Fruit fly (Drosophila melanogaster) whole organism, embryonic: ENCODE data around the gene Fit2.

Experiments used
- Bdp1 ChIP-seq: fragments of 200-800 bp; sonication (Bioruptor generic); optimal IDR thresholded peaks from 3 replicates; lab custom pipeline; 2016; ENCODE audit warnings: missing biosample characterization, missing genetic modification characterization
- BtbVII ChIP-seq: fragments of 200-800 bp; sonication (Bioruptor generic); optimal IDR thresholded peaks from 3 replicates; lab custom pipeline; 2017; ENCODE audit warnings: missing biosample characterization, mild to moderate bottlenecking, missing genetic modification characterization
- CG10274 ChIP-seq: fragments of 200-800 bp; sonication (Bioruptor generic); optimal IDR thresholded peaks from 3 replicates; lab custom pipeline; 2017; ENCODE audit warnings: missing biosample characterization, mild to moderate bottlenecking, missing genetic modification characterization
- CG11504 ChIP-seq: fragments of 200-800 bp; sonication (Bioruptor generic); optimal IDR thresholded peaks from 3 replicates; lab custom pipeline; 2019; ENCODE audit warnings: missing biosample characterization, mild to moderate bottlenecking, missing genetic modification characterization, moderate library complexity
- CG12104 ChIP-seq: fragments of 200-800 bp; sonication (Bioruptor generic); optimal IDR thresholded peaks from 3 replicates; lab custom pipeline; 2016; ENCODE audit warnings: missing biosample characterization, missing genetic modification characterization
- CG12659 ChIP-seq: fragments of 200-800 bp; sonication (Bioruptor generic); optimal IDR thresholded peaks from 3 replicates; lab custom pipeline; 2017; ENCODE audit warnings: mild to moderate bottlenecking, missing biosample characterization, missing genetic modification reagents, missing genetic modification characterization
- CG15514 ChIP-seq: fragments of 200-800 bp; sonication (Bioruptor generic); optimal IDR thresholded peaks from 3 replicates; lab custom pipeline; 2017; ENCODE audit warnings: missing biosample characterization, missing genetic modification characterization, mild to moderate bottlenecking, moderate library complexity, missing genetic modification reagents
- CG15696 ChIP-seq: fragments of 200-800 bp; sonication (Bioruptor generic); optimal IDR thresholded peaks from 2 replicates; lab custom pipeline; 2019; ENCODE audit warnings: missing biosample characterization, mild to moderate bottlenecking, missing genetic modification characterization, moderate library complexity
- CG1602 ChIP-seq: fragments of 200-800 bp; sonication (Bioruptor generic); optimal IDR thresholded peaks from 3 replicates; lab custom pipeline; 2016; ENCODE audit warnings: missing biosample characterization, missing genetic modification characterization
- CG16813 ChIP-seq: fragments of 200-800 bp; sonication (Bioruptor generic); IDR thresholded peaks from 3 replicates; pipeline ENCODE4 v1.3.6; 2022; ENCODE audit warnings: missing biosample characterization, missing genetic modification characterization; ENCODE audit not compliant: partially characterized antibody
- CG17612 ChIP-seq: fragments of 200-800 bp; sonication (Bioruptor generic); IDR thresholded peaks from 2 replicates; pipeline ENCODE4 v1.3.6; 2022; ENCODE audit warnings: missing biosample characterization, missing genetic modification characterization
- CG18764 ChIP-seq: fragments of 200-800 bp; sonication (Bioruptor generic); optimal IDR thresholded peaks from 3 replicates; lab custom pipeline; 2016; ENCODE audit warnings: missing biosample characterization, missing genetic modification characterization
- CG30020 ChIP-seq: fragments of 200-800 bp; optimal IDR thresholded peaks from 2 replicates; lab custom pipeline; 2019; ENCODE audit warnings: missing biosample characterization, mild to moderate bottlenecking, missing genetic modification characterization, moderate library complexity
- CG3065 ChIP-seq: fragments of 200-800 bp; sonication (Bioruptor generic); optimal IDR thresholded peaks from 2 replicates; lab custom pipeline; 2016; ENCODE audit warnings: missing biosample characterization, missing genetic modification characterization
- CG32772 ChIP-seq: fragments of 200-800 bp; sonication (Bioruptor generic); IDR thresholded peaks from 2 replicates; pipeline ENCODE4 v1.3.6; 2022; ENCODE audit warnings: missing biosample characterization, missing genetic modification characterization
- CG4282 ChIP-seq: fragments of 200-800 bp; sonication (Bioruptor generic); optimal IDR thresholded peaks from 2 replicates; lab custom pipeline; 2016; ENCODE audit warnings: missing biosample characterization, missing genetic modification characterization
- CG4404 ChIP-seq: fragments of 200-800 bp; sonication (Bioruptor generic); IDR thresholded peaks from 2 replicates; pipeline ENCODE4 v1.3.6; 2022; ENCODE audit warnings: missing biosample characterization, missing genetic modification characterization
- CG4730 ChIP-seq: fragments of 200-800 bp; sonication (Bioruptor generic); IDR thresholded peaks from 2 replicates; pipeline ENCODE4 v1.3.6; 2022; ENCODE audit warnings: missing biosample characterization, missing genetic modification characterization
- CG6654 ChIP-seq: fragments of 200-800 bp; sonication (Bioruptor generic); optimal IDR thresholded peaks from 2 replicates; lab custom pipeline; 2017; ENCODE audit warnings: missing biosample characterization, mild to moderate bottlenecking, missing genetic modification characterization
- Dbx ChIP-seq: fragments of 200-800 bp; sonication (Bioruptor generic); IDR thresholded peaks from 3 replicates; pipeline ENCODE4 v1.3.6; 2022; ENCODE audit warnings: missing biosample characterization, missing genetic modification characterization
- Ets97D ChIP-seq: fragments of 200-800 bp; sonication (Bioruptor generic); optimal IDR thresholded peaks from 3 replicates; lab custom pipeline; 2016; ENCODE audit warnings: missing biosample characterization, missing genetic modification characterization
- HHEX ChIP-seq: fragments of 200-800 bp; sonication (Bioruptor generic); optimal IDR thresholded peaks from 3 replicates; lab custom pipeline; 2017; ENCODE audit warnings: missing biosample characterization, mild to moderate bottlenecking, missing genetic modification characterization, missing genetic modification reagents
- Hmr ChIP-seq: fragments of 200-800 bp; sonication (Bioruptor generic); optimal IDR thresholded peaks from 3 replicates; lab custom pipeline; 2017; ENCODE audit warnings: mild to moderate bottlenecking, missing biosample characterization, missing genetic modification reagents, missing genetic modification characterization
- MBD-R2 ChIP-seq: fragments of 200-800 bp; sonication (Bioruptor generic); IDR thresholded peaks from 2 replicates; pipeline ENCODE4 v1.3.6; 2022; ENCODE audit warnings: missing biosample characterization, missing genetic modification characterization
- Mad ChIP-seq: fragments of 200-800 bp; sonication (Bioruptor generic); optimal IDR thresholded peaks from 2 replicates; lab custom pipeline; 2016; ENCODE audit warnings: missing biosample characterization, missing genetic modification characterization
- Pdp1 ChIP-seq, 2 experiments: fragments of 200-800 bp; sonication (Bioruptor generic); optimal IDR thresholded peaks; 3 replicates each; lab custom pipeline; 2016; ENCODE audit warnings: missing biosample characterization in 2 of 2, missing genetic modification characterization in 2 of 2, mild to moderate bottlenecking in 1 of 2, moderate library complexity in 1 of 2
- Poxn ChIP-seq: fragments of 200-800 bp; sonication (Bioruptor generic); IDR thresholded peaks from 2 replicates; pipeline ENCODE4 v1.3.6; 2022; ENCODE audit warnings: missing biosample characterization, missing genetic modification characterization
- Sry-δ ChIP-seq: fragments of 200-800 bp; sonication (Bioruptor generic); optimal IDR thresholded peaks from 2 replicates; lab custom pipeline; 2016; ENCODE audit warnings: missing biosample characterization, missing genetic modification characterization
- Usf ChIP-seq: fragments of 200-800 bp; sonication (Bioruptor generic); optimal IDR thresholded peaks from 2 replicates; lab custom pipeline; 2017; ENCODE audit warnings: missing genotype, missing biosample characterization, missing genetic modification characterization
- ac ChIP-seq: fragments of 200-800 bp; sonication (Bioruptor generic); optimal IDR thresholded peaks from 3 replicates; lab custom pipeline; 2017; ENCODE audit warnings: missing biosample characterization, mild to moderate bottlenecking, missing genetic modification characterization
- bcd ChIP-seq: fragments of 200-800 bp; sonication (Bioruptor generic); optimal IDR thresholded peaks from 2 replicates; lab custom pipeline; 2017; ENCODE audit warnings: missing biosample characterization, mild to moderate bottlenecking, missing genetic modification characterization
- cas ChIP-seq: fragments of 200-800 bp; sonication (Bioruptor generic); IDR thresholded peaks from 2 replicates; pipeline ENCODE4 v1.3.6; 2022; ENCODE audit warnings: missing biosample characterization, missing genetic modification characterization
- chinmo ChIP-seq: fragments of 200-800 bp; sonication (Bioruptor generic); IDR thresholded peaks from 4 replicates; pipeline ENCODE4 v1.3.6; 2022; ENCODE audit warnings: missing biosample characterization, missing genetic modification characterization; ENCODE audit not compliant: partially characterized antibody
- croc ChIP-seq: fragments of 200-800 bp; sonication (Bioruptor generic); conservative IDR thresholded peaks from 3 replicates; pipeline ENCODE4 v1.3.6; 2022; ENCODE audit warnings: missing biosample characterization, missing genetic modification characterization
- crp ChIP-seq, 2 experiments: fragments of 200-800 bp; sonication (Bioruptor generic); optimal IDR thresholded peaks; 2 replicates in 1 of 2; 3 replicates in 1 of 2; lab custom pipeline; 2017; ENCODE audit warnings: missing biosample characterization in 2 of 2, missing genetic modification characterization in 2 of 2, mild to moderate bottlenecking in 1 of 2, moderate library complexity in 1 of 2
- dati ChIP-seq: fragments of 200-800 bp; sonication (Bioruptor generic); IDR thresholded peaks from 2 replicates; pipeline ENCODE4 v1.3.6; 2022; ENCODE audit warnings: missing biosample characterization, missing genetic modification characterization
- disco-r ChIP-seq: fragments of 200-800 bp; sonication (Bioruptor generic); optimal IDR thresholded peaks from 2 replicates; lab custom pipeline; 2016; ENCODE audit warnings: missing biosample characterization, missing genetic modification characterization
- fu2 ChIP-seq: fragments of 200-800 bp; sonication (Bioruptor generic); optimal IDR thresholded peaks from 2 replicates; lab custom pipeline; 2016; ENCODE audit warnings: missing biosample characterization, missing genetic modification characterization
- grau ChIP-seq: fragments of 200-800 bp; optimal IDR thresholded peaks from 3 replicates; lab custom pipeline; 2019; ENCODE audit warnings: missing biosample characterization, mild to moderate bottlenecking, missing genetic modification characterization, moderate library complexity
- insv ChIP-seq, 2 experiments: fragments of 200-800 bp; sonication (Bioruptor generic); optimal IDR thresholded peaks; 3 replicates each; lab custom pipeline; 2016 to 2018; ENCODE audit warnings: missing biosample characterization in 2 of 2, missing genetic modification characterization in 2 of 2
- org-1 ChIP-seq: fragments of 200-800 bp; sonication (Bioruptor generic); optimal IDR thresholded peaks from 2 replicates; lab custom pipeline; 2017; ENCODE audit warnings: missing biosample characterization, missing genetic modification characterization
- pnt ChIP-seq: fragments of 200-800 bp; sonication (Bioruptor generic); optimal IDR thresholded peaks from 3 replicates; lab custom pipeline; 2016; ENCODE audit warnings: missing biosample characterization, missing genetic modification characterization
- schlank ChIP-seq: fragments of 200-800 bp; sonication (Bioruptor generic); optimal IDR thresholded peaks from 2 replicates; lab custom pipeline; 2018; ENCODE audit warnings: missing biosample characterization, mild to moderate bottlenecking, missing genetic modification characterization
- sens-2 ChIP-seq: fragments of 200-800 bp; sonication (Bioruptor generic); IDR thresholded peaks from 2 replicates; pipeline ENCODE4 v1.3.6; 2022; ENCODE audit warnings: missing biosample characterization, missing genetic modification characterization
- slp2 ChIP-seq: fragments of 200-800 bp; sonication (Bioruptor generic); optimal IDR thresholded peaks from 2 replicates; lab custom pipeline; 2016; ENCODE audit warnings: missing biosample characterization, missing genetic modification characterization
- so ChIP-seq: fragments of 200-800 bp; sonication (Bioruptor generic); IDR thresholded peaks from 3 replicates; pipeline ENCODE4 v1.3.6; 2022; ENCODE audit warnings: missing biosample characterization, missing genetic modification characterization
- sr ChIP-seq: fragments of 200-800 bp; sonication (Bioruptor generic); IDR thresholded peaks from 3 replicates; pipeline ENCODE4 v1.3.6; 2022; ENCODE audit warnings: missing biosample characterization, missing genetic modification characterization
- wek ChIP-seq: fragments of 200-800 bp; sonication (Bioruptor generic); optimal IDR thresholded peaks from 3 replicates; lab custom pipeline; 2018; ENCODE audit warnings: missing biosample characterization, mild to moderate bottlenecking, missing genetic modification characterization, moderate library complexity
- wor ChIP-seq: fragments of 200-800 bp; sonication (Bioruptor generic); IDR thresholded peaks from 2 replicates; pipeline ENCODE4 v1.3.6; 2022; ENCODE audit warnings: missing biosample characterization, missing genetic modification characterization
- zfh2 ChIP-seq: fragments of 200-800 bp; sonication (Bioruptor generic); optimal IDR thresholded peaks from 2 replicates; lab custom pipeline; 2016; ENCODE audit warnings: missing biosample characterization, missing genetic modification characterization

The Fit2 gene

DNA sequence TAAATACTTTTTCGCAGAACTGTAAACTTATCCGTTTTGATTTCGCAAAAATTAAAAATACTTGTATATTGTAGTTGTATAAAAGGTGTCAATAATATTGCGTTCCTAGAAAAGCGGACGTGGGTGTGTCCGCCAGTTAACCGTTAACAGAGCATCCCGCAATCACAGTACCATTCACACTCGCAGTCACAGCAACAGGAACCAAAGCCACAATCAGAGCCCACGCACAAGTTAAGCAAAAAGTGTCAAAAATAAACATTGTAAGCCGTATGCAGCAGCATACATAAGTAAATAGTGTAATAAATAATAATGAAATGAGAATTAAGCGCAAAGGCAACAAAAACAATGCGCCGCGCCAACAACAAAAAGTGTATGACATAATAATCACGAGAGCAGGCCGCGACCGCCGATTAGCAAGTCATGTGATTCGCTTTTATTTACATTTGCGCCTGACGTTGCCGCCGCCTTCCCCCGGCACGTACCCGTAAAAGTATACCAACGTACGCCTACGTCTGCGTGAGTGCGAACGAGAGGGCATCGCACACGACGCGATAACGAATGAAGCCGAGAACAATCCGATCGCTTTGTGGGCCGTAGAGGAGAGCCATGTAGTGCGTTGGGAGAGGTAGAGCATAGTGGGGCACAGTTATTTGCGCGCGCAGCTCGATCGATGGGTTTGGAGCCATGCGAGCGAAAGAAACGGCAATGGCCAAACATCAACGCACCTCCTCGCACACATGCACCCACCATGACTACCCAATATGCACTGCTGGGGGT is 14.2 kb upstream of the Fit2 start (continued):
- no peak for TF ChIP-seq CG10274 (GFP tag; lab: Kevin White, UChicago)
- no peak for TF ChIP-seq croc (GFP tag; lab: Robert Waterston, UW)
- TF ChIP-seq Pdp1 (GFP tag; optimal IDR thresholded peaks at IDR 0.05; lab: Kevin White, UChicago) = peak; percentile 36 to 98
- TF ChIP-seq Bdp1 (GFP tag; lab: Kevin White, UChicago) = no peak
- peak; percentile 18 for TF ChIP-seq CG1602 (GFP tag; lab: Kevin White, UChicago)
- peak; percentile 14 for TF ChIP-seq wek (GFP tag; lab: Kevin White, UChicago)
- TF ChIP-seq wor (GFP tag; lab: Robert Waterston, UW) = no peak
- no peak for TF ChIP-seq Usf (GFP tag; lab: Kevin White, UChicago)
- TF ChIP-seq disco-r (GFP tag; lab: Kevin White, UChicago) = no peak
- TF ChIP-seq CG11504 (tag; lab: Kevin White, UChicago) = peak; percentile 63
- TF ChIP-seq so (GFP tag; lab: Robert Waterston, UW) = no peak
- TF ChIP-seq Mad (GFP tag; lab: Kevin White, UChicago) = no peak
- no peak for TF ChIP-seq schlank (tag; lab: Kevin White, UChicago)
- no peak for TF ChIP-seq cas
- no peak for TF ChIP-seq slp2 (GFP tag; lab: Kevin White, UChicago)
- peak; percentile 31 for TF ChIP-seq zfh2 (GFP tag; lab: Kevin White, UChicago)
- TF ChIP-seq crp (GFP tag; optimal IDR thresholded peaks at IDR 0.05; lab: Kevin White, UChicago) = no peak
- peak; percentile 54 for TF ChIP-seq CG15514 (GFP tag; lab: Kevin White, UChicago)
- no peak for TF ChIP-seq CG6654 (GFP tag; lab: Kevin White, UChicago)
- peak; percentile 95 for TF ChIP-seq sr (GFP tag; lab: Robert Waterston, UW)
- no peak for TF ChIP-seq CG4404 (GFP tag; lab: Robert Waterston, UW)
- TF ChIP-seq org-1 = peak; percentile 9
- TF ChIP-seq insv (GFP tag; optimal IDR thresholded peaks at IDR 0.05; lab: Kevin White, UChicago) = peak in 1 of 2 experiments; percentile 39
- TF ChIP-seq CG15696 (tag; lab: Kevin White, UChicago) = peak; percentile 26
- no peak for TF ChIP-seq CG16813 (GFP tag; lab: Robert Waterston, UW)
- TF ChIP-seq CG30020 = no peak
- TF ChIP-seq sens-2 (GFP tag; lab: Robert Waterston, UW) = peak; percentile 55
- TF ChIP-seq CG3065 = no peak
- TF ChIP-seq BtbVII = peak; percentile 49
- TF ChIP-seq dati (GFP tag; lab: Robert Waterston, UW) = no peak
- TF ChIP-seq HHEX (GFP tag; lab: Kevin White, UChicago) = peak; percentile 40
- TF ChIP-seq CG4282 = no peak
- no peak for TF ChIP-seq CG12659 (GFP tag; lab: Kevin White, UChicago)
- TF ChIP-seq chinmo = peak; percentile 100
- no peak for TF ChIP-seq CG12104 (GFP tag; lab: Kevin White, UChicago)
- TF ChIP-seq bcd (GFP tag; lab: Kevin White, UChicago) = peak; percentile 25
- TF ChIP-seq pnt (GFP tag; lab: Kevin White, UChicago) = no peak
- peak; percentile 13 for TF ChIP-seq fu2
- no peak for TF ChIP-seq Poxn (GFP tag; lab: Robert Waterston, UW)
- no peak for TF ChIP-seq Ets97D (GFP tag; lab: Kevin White, UChicago)
- TF ChIP-seq CG18764 (GFP tag; lab: Kevin White, UChicago) = no peak
- TF ChIP-seq CG4730 = peak; percentile 23; the same call in 1 of the 2 replicates
- TF ChIP-seq CG32772 = no peak
- TF ChIP-seq Sry-δ (GFP tag; lab: Kevin White, UChicago) = no peak
- peak; percentile 50 for TF ChIP-seq Hmr (GFP tag; lab: Kevin White, UChicago)
- TF ChIP-seq CG17612 (GFP tag; lab: Robert Waterston, UW) = no peak
- peak; percentile 49 for TF ChIP-seq grau (tag; lab: Kevin White, UChicago)
- peak; percentile 65; the same call in 1 of the 3 replicates for TF ChIP-seq Dbx (GFP tag; lab: Robert Waterston, UW)
- no peak for TF ChIP-seq ac (GFP tag; lab: Kevin White, UChicago)
- TF ChIP-seq MBD-R2 (GFP tag; lab: Robert Waterston, UW) = peak; percentile 22; the same call in 1 of the 2 replicates
